Fruit fly (Drosophila melanogaster) ovary, adult (tissue): Measurements from ENCODE around the gene prd.
A peak's percentile ranks its signal among the peaks of the same experiment; 100 is the strongest.

Experiments used
- CG17801 ChIP-seq: fragments of 200-800 bp; optimal IDR thresholded peaks from 2 replicates; lab custom pipeline; 2019; ENCODE audit warnings: missing biosample characterization, mild to moderate bottlenecking, missing genetic modification characterization, moderate library complexity; ENCODE audit not compliant: partially characterized antibody

The prd gene

dm6 chr2L:12048723-12049122, 36.9 kb downstream of the prd start, which contains the start of gene Plzf:
Plzf (minus strand) TSS chr2L:12048918.
- TF ChIP-seq CG17801, result no peak

- TF ChIP-seq CG17801, result no peak
Measured at dm6 chr2L:12046856-12047230, 38.8 kb downstream of the prd start.

DNA sequence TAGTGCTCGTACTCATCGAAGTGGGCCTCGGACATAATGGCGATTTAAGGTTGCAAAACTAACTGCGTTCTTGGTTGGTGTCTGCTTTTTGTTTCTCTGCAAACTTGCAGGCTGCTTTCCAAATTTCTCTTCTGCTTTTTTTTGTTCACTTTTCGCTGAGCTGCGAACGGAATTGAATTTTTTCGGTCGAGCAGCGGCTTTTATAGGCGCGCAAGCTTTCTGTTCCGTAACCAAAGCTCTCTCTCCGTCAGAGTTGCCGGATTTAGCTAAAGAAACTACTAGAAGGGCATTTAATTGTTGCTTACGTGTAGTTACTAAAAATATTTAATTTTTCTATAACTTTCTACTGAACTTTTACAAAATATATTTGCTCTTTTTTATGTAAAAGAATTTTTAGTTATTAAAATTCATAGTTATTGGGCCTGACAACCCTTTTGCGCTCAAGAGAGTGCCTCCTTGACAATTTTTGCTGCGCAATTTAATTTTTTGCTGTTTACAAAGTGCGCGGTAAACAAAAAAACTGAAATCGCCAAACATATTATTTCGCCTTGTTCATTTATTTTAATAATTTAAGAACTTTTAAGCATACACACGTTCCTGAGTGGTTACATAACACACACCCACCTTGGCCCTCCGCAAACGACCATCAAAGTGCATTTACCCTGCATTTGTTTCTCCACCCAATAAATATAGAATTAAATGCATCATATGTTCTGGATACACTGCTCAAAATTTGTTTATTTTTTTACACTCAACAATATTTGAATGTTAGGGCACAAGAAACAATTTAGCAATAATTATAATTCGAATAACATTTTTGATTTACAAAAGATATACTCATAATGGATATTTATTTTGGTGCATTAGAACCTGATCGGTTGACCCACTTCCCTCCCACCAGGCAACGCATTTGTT, 39.4 kb downstream of the prd start, which contains the start of gene CG6770:
Gene CG6770 (minus strand): TSS at position 178 of the 915 bp plus-strand sequence.
- TF ChIP-seq CG17801, result peak; percentile 91

DNA sequence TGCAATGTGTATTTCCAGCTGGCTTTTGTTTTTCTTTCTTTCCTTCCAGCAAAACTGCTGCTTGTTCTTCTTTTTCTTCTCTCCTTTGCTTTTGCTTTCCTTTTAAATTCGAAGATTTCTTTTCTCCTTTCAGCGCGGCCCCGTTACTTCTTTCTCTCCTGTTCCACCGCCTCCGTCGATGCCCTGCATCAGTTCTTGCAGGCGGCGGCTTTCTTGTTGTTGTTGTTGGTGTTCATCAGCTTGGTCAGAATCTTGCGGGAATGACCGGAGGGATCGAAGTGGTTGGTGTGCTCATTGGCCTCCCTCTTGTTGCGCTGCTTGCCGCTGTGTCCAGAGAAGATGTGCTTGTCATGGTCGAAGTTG, 40.1 kb downstream of the prd start:
- no peak for TF ChIP-seq CG17801

DNA sequence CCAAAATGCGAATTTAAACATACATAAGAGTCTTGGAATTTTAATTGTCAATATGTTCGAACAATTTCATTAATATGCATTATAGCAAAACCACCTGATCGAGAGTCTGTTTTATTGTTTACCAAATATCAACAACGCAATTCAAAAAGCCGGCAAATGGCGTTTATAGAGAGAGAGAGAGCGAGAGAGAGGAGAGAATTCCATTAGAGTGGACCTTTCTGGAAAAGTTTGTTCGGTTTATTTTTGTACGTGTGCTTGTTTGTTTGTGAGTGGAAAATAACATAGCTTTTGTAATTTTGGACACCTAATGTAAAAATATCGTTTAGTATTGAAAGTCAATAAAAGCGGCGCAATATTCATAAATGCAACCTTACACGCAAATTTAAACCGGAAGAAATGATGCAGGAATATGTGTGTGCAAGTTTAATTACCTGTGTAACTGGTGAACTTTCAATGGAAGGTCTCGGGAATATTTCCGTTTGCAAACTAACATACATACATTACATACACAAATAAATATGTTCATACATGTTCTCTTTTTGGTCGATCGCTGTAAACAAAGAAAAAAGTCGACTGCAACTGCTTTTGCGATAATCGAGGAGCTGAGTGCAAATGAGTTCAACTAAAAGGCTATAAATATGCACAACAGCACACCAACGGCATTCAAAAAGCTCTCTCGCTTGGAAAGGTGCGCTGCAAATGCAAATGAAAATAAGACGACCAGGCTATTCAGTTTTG, 40.8 kb downstream of the prd start, which contains the start of gene CG6785:
Gene CG6785 (minus strand): TSS at position 588 of the 738 bp plus-strand sequence.
- TF ChIP-seq CG17801, result peak; percentile 88

DNA sequence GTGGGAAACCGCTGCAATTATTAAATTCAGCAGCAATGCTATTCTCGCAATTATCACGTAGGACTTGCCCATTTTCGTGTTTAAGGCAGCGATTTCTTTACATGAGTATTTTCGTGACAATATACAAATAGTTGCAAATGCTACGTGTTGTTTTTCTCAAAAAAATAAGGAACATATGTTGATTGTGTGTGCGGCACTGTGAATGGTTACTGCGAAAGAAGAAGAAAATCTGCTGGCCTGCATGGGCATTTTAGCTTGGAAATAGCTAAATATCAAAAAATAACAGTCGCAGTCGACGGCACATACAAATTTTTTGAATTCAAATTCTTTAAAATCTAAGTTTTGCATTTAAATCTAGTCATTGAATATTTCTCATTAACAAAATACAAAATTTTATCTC, 45.1 kb downstream of the prd start, which contains the start of gene CG6766:
Gene CG6766 (minus strand): TSS at position 180 of the 400 bp plus-strand sequence.
- peak; percentile 32 for TF ChIP-seq CG17801

dm6 chr2L:12038177-12038581, 47.4 kb downstream of the prd start, which contains the start of gene Tom70:
Tom70 (minus strand) TSS chr2L:12038511.
- peak; percentile 30 for TF ChIP-seq CG17801

DNA sequence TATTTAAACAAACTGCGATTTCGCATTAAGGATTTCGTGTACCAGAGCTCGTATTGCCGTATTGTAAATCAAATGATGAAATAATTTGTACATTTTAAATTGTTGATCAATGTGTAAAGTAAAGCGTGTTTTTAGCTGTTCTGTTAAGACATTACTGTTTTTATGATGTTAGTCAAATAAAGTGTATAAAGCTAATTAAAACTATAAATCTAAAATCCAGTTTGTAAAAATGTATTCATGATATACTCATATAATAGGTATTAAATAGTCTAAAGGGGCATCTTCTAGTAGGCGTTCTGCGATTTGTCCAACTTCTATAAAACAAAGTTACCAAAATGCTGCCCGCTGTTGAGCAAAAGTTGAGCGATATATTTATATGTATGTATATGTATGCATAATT, 51.7 kb downstream of the prd start, which contains the start of gene CG18788:
Gene CG18788 (plus strand): TSS at position 301 of the 400 bp plus-strand sequence.
- TF ChIP-seq CG17801, result no peak
